Worm (Caenorhabditis elegans): ENCODE data around the gene rev-1.

Gene rev-1

ce11 chrII:7946830-7947425 is 46.5 kb downstream of the rev-1 start, which contains the start of gene ZK669.5:
ZK669.5 (minus strand) TSS chrII:7946880.
- TF ChIP-seq dmd-4 (tag; optimal IDR thresholded peaks at IDR 0.05) (no peak), mdl-1 (tag; optimal IDR thresholded peaks at IDR 0.05) (no peak), elt-3 (tag; optimal IDR thresholded peaks at IDR 0.05) (no peak), ztf-1 (GFP tag; conservative IDR thresholded peaks at IDR 0.05) (no peak), nhr-21 (tag; optimal IDR thresholded peaks at IDR 0.05) (no peak), ama-1 (optimal IDR thresholded peaks at IDR 0.05) (no peak), aly-2 (tag; optimal IDR thresholded peaks at IDR 0.05) (no peak), nhr-11 (tag; optimal IDR thresholded peaks at IDR 0.05) (no peak), nhr-25 (tag; optimal IDR thresholded peaks at IDR 0.05) (peak; percentile 55), zag-1 (tag; optimal IDR thresholded peaks at IDR 0.05) (no peak), elt-1 (tag; optimal IDR thresholded peaks at IDR 0.05) (no peak), lsy-2 (tag; optimal IDR thresholded peaks at IDR 0.05) (no peak), crh-2 (tag; optimal IDR thresholded peaks at IDR 0.05) (peak; percentile 54), mbf-1 (tag; optimal IDR thresholded peaks at IDR 0.05) (no peak), peb-1 (tag; optimal IDR thresholded peaks at IDR 0.05) (no peak), snpc-4 (tag; optimal IDR thresholded peaks at IDR 0.05) (no peak), sma-9 (GFP tag; optimal IDR thresholded peaks at IDR 0.05) (peak; percentile 45), sma-9 (tag; optimal IDR thresholded peaks at IDR 0.05) (no peak), ZK546.5 (tag; optimal IDR thresholded peaks at IDR 0.05) (no peak), F13H6.1 (tag; optimal IDR thresholded peaks at IDR 0.05) (no peak)

ce11 chrII:7948278-7948677 is 47.9 kb downstream of the rev-1 start:
- TF ChIP-seq egl-27 (tag; optimal IDR thresholded peaks at IDR 0.05) = no peak
- TF ChIP-seq aly-2 (tag; optimal IDR thresholded peaks at IDR 0.05) = no peak
- TF ChIP-seq C34F6.9 (tag; optimal IDR thresholded peaks at IDR 0.05) = no peak
- TF ChIP-seq nhr-237 (tag; optimal IDR thresholded peaks at IDR 0.05) = no peak
- TF ChIP-seq gmeb-1 (tag; optimal IDR thresholded peaks at IDR 0.05) = no peak
- TF ChIP-seq elt-1 (tag; optimal IDR thresholded peaks at IDR 0.05) = no peak

Measured in whole organism, L2 larva.